Fruit fly (Drosophila melanogaster) whole organism, prepupa: ENCODE measurements around the gene CG3223.

Source experiments
- Blimp-1 ChIP-seq: fragments of 200-800 bp; sonication (Bioruptor generic); optimal IDR thresholded peaks from 3 replicates; lab custom pipeline; 2017; ENCODE audit warnings: missing biosample characterization, missing genetic modification characterization, mild to moderate bottlenecking, moderate library complexity, missing genetic modification reagents
- CG10631 ChIP-seq: fragments of 200-800 bp; sonication (Bioruptor generic); optimal IDR thresholded peaks from 2 replicates; lab custom pipeline; 2016; ENCODE audit warnings: missing biosample characterization, missing genetic modification characterization
- CG10669 ChIP-seq: fragments of 200-800 bp; sonication (Bioruptor generic); optimal IDR thresholded peaks from 3 replicates; lab custom pipeline; 2018; ENCODE audit warnings: missing biosample characterization, mild to moderate bottlenecking, missing genetic modification characterization, moderate library complexity
- CG11294 ChIP-seq: fragments of 200-800 bp; sonication (Bioruptor generic); IDR thresholded peaks from 2 replicates; pipeline ENCODE4 v1.3.6; 2022; ENCODE audit warnings: missing biosample characterization, missing genetic modification characterization
- CG11902 ChIP-seq: fragments of 200-800 bp; sonication (Bioruptor generic); optimal IDR thresholded peaks from 3 replicates; lab custom pipeline; 2016; ENCODE audit warnings: missing biosample characterization, missing genetic modification characterization
- CG15336 ChIP-seq: fragments of 200-800 bp; sonication (Bioruptor generic); IDR thresholded peaks from 2 replicates; pipeline ENCODE4 v1.3.6; 2022; ENCODE audit warnings: missing biosample characterization, missing genetic modification characterization
- CG1621 ChIP-seq: fragments of 200-800 bp; sonication (Bioruptor generic); optimal IDR thresholded peaks from 3 replicates; lab custom pipeline; 2018; ENCODE audit warnings: missing biosample characterization, mild to moderate bottlenecking, missing genetic modification characterization
- CG16779 ChIP-seq: fragments of 200-800 bp; sonication (Bioruptor generic); optimal IDR thresholded peaks from 3 replicates; lab custom pipeline; 2017; ENCODE audit warnings: missing biosample characterization, mild to moderate bottlenecking, missing genetic modification characterization
- CG3032 ChIP-seq: fragments of 200-800 bp; optimal IDR thresholded peaks from 2 replicates; lab custom pipeline; 2019; ENCODE audit warnings: missing biosample characterization, mild to moderate bottlenecking, missing genetic modification characterization, moderate library complexity
- CG32006 ChIP-seq: fragments of 200-800 bp; sonication (Bioruptor generic); optimal IDR thresholded peaks from 3 replicates; lab custom pipeline; 2017; ENCODE audit warnings: missing biosample characterization, mild to moderate bottlenecking, missing genetic modification characterization
- CG34406 ChIP-seq: fragments of 200-800 bp; sonication (Bioruptor generic); optimal IDR thresholded peaks from 3 replicates; lab custom pipeline; 2016; ENCODE audit warnings: missing biosample characterization, missing genetic modification characterization
- CG3919 ChIP-seq: fragments of 200-800 bp; sonication (Bioruptor generic); optimal IDR thresholded peaks from 3 replicates; lab custom pipeline; 2016; ENCODE audit warnings: missing biosample characterization, missing genetic modification characterization
- CG4318 ChIP-seq: fragments of 200-800 bp; sonication (Bioruptor generic); optimal IDR thresholded peaks from 3 replicates; lab custom pipeline; 2017; ENCODE audit warnings: missing biosample characterization, mild to moderate bottlenecking, missing genetic modification characterization
- CG6163 ChIP-seq: fragments of 200-800 bp; sonication (Bioruptor generic); IDR thresholded peaks from 3 replicates; pipeline ENCODE4 v1.3.6; 2022; ENCODE audit warnings: missing biosample characterization, missing genetic modification characterization
- CG6276 ChIP-seq: fragments of 200-800 bp; sonication (Bioruptor generic); optimal IDR thresholded peaks from 2 replicates; lab custom pipeline; 2017; ENCODE audit warnings: missing biosample characterization, mild to moderate bottlenecking, missing genetic modification characterization
- CG6808 ChIP-seq: fragments of 200-800 bp; sonication (Bioruptor generic); optimal IDR thresholded peaks from 3 replicates; lab custom pipeline; 2017; ENCODE audit warnings: missing biosample characterization, missing genetic modification characterization, mild to moderate bottlenecking, moderate library complexity, missing genetic modification reagents
- CG6854 ChIP-seq: fragments of 200-800 bp; sonication (Bioruptor generic); optimal IDR thresholded peaks from 2 replicates; lab custom pipeline; 2017; ENCODE audit warnings: missing biosample characterization, mild to moderate bottlenecking, missing genetic modification characterization
- CG8119 ChIP-seq: fragments of 200-800 bp; sonication (Bioruptor generic); IDR thresholded peaks from 3 replicates; pipeline ENCODE4 v1.3.6; 2022; ENCODE audit warnings: missing biosample characterization, missing genetic modification characterization
- CG8319 ChIP-seq: fragments of 200-800 bp; sonication (Bioruptor generic); optimal IDR thresholded peaks from 3 replicates; lab custom pipeline; 2016; ENCODE audit warnings: missing biosample characterization, missing genetic modification characterization
- CG8632 ChIP-seq: fragments of 200-800 bp; sonication (Bioruptor generic); optimal IDR thresholded peaks from 3 replicates; lab custom pipeline; 2016; ENCODE audit warnings: missing biosample characterization, missing genetic modification characterization
- CG9139 ChIP-seq: fragments of 200-800 bp; sonication (Bioruptor generic); optimal IDR thresholded peaks from 3 replicates; lab custom pipeline; 2017; ENCODE audit warnings: missing biosample characterization, mild to moderate bottlenecking, missing genetic modification characterization
- Eip78C ChIP-seq: fragments of 200-800 bp; sonication (Bioruptor generic); peaks from one replicate; lab custom pipeline; 2016; ENCODE audit warnings: missing biosample characterization, missing genetic modification characterization
- Ets21C ChIP-seq: fragments of 200-800 bp; sonication (Bioruptor generic); optimal IDR thresholded peaks from 3 replicates; lab custom pipeline; 2016; ENCODE audit warnings: missing biosample characterization, missing genetic modification characterization
- Hr39 ChIP-seq: fragments of 200-800 bp; sonication (Bioruptor generic); optimal IDR thresholded peaks from 2 replicates; lab custom pipeline; 2016; ENCODE audit warnings: missing biosample characterization, missing genetic modification characterization
- Hr4 ChIP-seq: fragments of 200-800 bp; sonication (Bioruptor generic); optimal IDR thresholded peaks from 3 replicates; lab custom pipeline; 2016; ENCODE audit warnings: missing biosample characterization, missing genetic modification characterization
- Lpt ChIP-seq: fragments of 200-800 bp; sonication (Bioruptor generic); optimal IDR thresholded peaks from 3 replicates; lab custom pipeline; 2016; ENCODE audit warnings: missing biosample characterization, missing genetic modification characterization
- OdsH ChIP-seq: fragments of 200-800 bp; sonication (Bioruptor generic); optimal IDR thresholded peaks from 3 replicates; lab custom pipeline; 2016; ENCODE audit warnings: missing biosample characterization, missing genetic modification characterization
- Smox ChIP-seq: fragments of 200-800 bp; sonication (Bioruptor generic); optimal IDR thresholded peaks from 3 replicates; lab custom pipeline; 2016; ENCODE audit warnings: missing biosample characterization, missing genetic modification characterization
- Sox14 ChIP-seq: fragments of 200-800 bp; sonication (Bioruptor generic); optimal IDR thresholded peaks from 3 replicates; lab custom pipeline; 2016; ENCODE audit warnings: missing biosample characterization, missing genetic modification characterization
- achi ChIP-seq: fragments of 200-800 bp; sonication (Bioruptor generic); optimal IDR thresholded peaks from 3 replicates; lab custom pipeline; 2016; ENCODE audit warnings: missing biosample characterization, missing genetic modification characterization
- acj6 ChIP-seq: fragments of 200-800 bp; sonication (Bioruptor generic); optimal IDR thresholded peaks from 3 replicates; lab custom pipeline; 2016; ENCODE audit warnings: missing biosample characterization, missing genetic modification characterization
- cyc ChIP-seq: fragments of 200-800 bp; sonication (Bioruptor generic); optimal IDR thresholded peaks from 3 replicates; lab custom pipeline; 2016; ENCODE audit warnings: missing biosample characterization, missing genetic modification characterization
- dsx ChIP-seq: fragments of 200-800 bp; optimal IDR thresholded peaks from 3 replicates; lab custom pipeline; 2019; ENCODE audit warnings: missing biosample characterization, mild to moderate bottlenecking, missing genetic modification characterization, moderate library complexity; ENCODE audit not compliant: poor library complexity, severe bottlenecking
- eg ChIP-seq: fragments of 200-800 bp; sonication (Bioruptor generic); IDR thresholded peaks from 3 replicates; pipeline ENCODE4 v1.3.6; 2022; ENCODE audit warnings: missing biosample characterization, missing genetic modification characterization
- esn ChIP-seq: fragments of 200-800 bp; sonication (Bioruptor generic); optimal IDR thresholded peaks from 2 replicates; lab custom pipeline; 2016; ENCODE audit warnings: missing biosample characterization, mild to moderate bottlenecking, missing genetic modification characterization, moderate library complexity
- fd59A ChIP-seq: fragments of 200-800 bp; sonication (Bioruptor generic); optimal IDR thresholded peaks from 2 replicates; lab custom pipeline; 2017; ENCODE audit warnings: missing biosample characterization, mild to moderate bottlenecking, missing genetic modification characterization, missing genetic modification reagents
- fd85E ChIP-seq: fragments of 200-800 bp; sonication (Bioruptor generic); optimal IDR thresholded peaks from 3 replicates; lab custom pipeline; 2016; ENCODE audit warnings: missing biosample characterization, missing genetic modification characterization
- lz ChIP-seq: fragments of 200-800 bp; sonication (Bioruptor generic); optimal IDR thresholded peaks from 3 replicates; lab custom pipeline; 2016; ENCODE audit warnings: missing biosample characterization, missing genetic modification characterization
- net ChIP-seq: fragments of 200-800 bp; sonication (Bioruptor generic); optimal IDR thresholded peaks from 3 replicates; lab custom pipeline; 2016; ENCODE audit warnings: missing biosample characterization, missing genetic modification characterization
- spab ChIP-seq: fragments of 200-800 bp; sonication (Bioruptor generic); optimal IDR thresholded peaks from 2 replicates; lab custom pipeline; 2017; ENCODE audit warnings: missing biosample characterization, mild to moderate bottlenecking, missing genetic modification characterization, missing genetic modification reagents
- ss ChIP-seq, 2 experiments: fragments of 200-800 bp; sonication (Bioruptor generic); optimal IDR thresholded peaks; 2 replicates in 1 of 2; 3 replicates in 1 of 2; lab custom pipeline; 2017 to 2018; ENCODE audit warnings: mild to moderate bottlenecking in 2 of 2, missing biosample characterization in 2 of 2, missing genetic modification characterization in 2 of 2, moderate library complexity in 1 of 2
- svp ChIP-seq: fragments of 200-800 bp; sonication (Bioruptor generic); peaks from one replicate; lab custom pipeline; 2016; ENCODE audit warnings: missing biosample characterization, missing genetic modification characterization
- topi ChIP-seq: fragments of 200-800 bp; sonication (Bioruptor generic); optimal IDR thresholded peaks from 3 replicates; lab custom pipeline; 2016; ENCODE audit warnings: missing biosample characterization, missing genetic modification characterization

The CG3223 gene

dm6 chr3R:8037896-8038295, 28.7 kb downstream of the CG3223 start (continued):
- TF ChIP-seq CG8632 = peak; percentile 50
- peak; percentile 83 for TF ChIP-seq CG3919 (GFP tag; lab: Kevin White, UChicago)
- no peak for TF ChIP-seq CG9139 (GFP tag; lab: Kevin White, UChicago)
- peak; percentile 86 for TF ChIP-seq Hr4
- peak; percentile 71 for TF ChIP-seq CG4318
- peak; percentile 39 for TF ChIP-seq Lpt (GFP tag; lab: Kevin White, UChicago)
- no peak for TF ChIP-seq fd85E (GFP tag; lab: Kevin White, UChicago)
- peak; percentile 47 for TF ChIP-seq net (GFP tag; lab: Kevin White, UChicago)
- TF ChIP-seq, all 60 proteins: peak for 48

dm6 chr3R:8038927-8039326, 29.7 kb downstream of the CG3223 start:
- no peak for TF ChIP-seq acj6 (GFP tag; lab: Kevin White, UChicago)
- TF ChIP-seq CG15336 (GFP tag; lab: Robert Waterston, UW) = peak; percentile 56
- peak; percentile 26 for TF ChIP-seq dsx (GFP tag; lab: Kevin White, UChicago)
- TF ChIP-seq CG11902 (GFP tag; lab: Kevin White, UChicago) = no peak
- no peak for TF ChIP-seq CG9139 (GFP tag; lab: Kevin White, UChicago)
- TF ChIP-seq CG4318 = peak; percentile 23
- TF ChIP-seq CG10669 (GFP tag; lab: Kevin White, UChicago) = no peak
- TF ChIP-seq ss (GFP tag; optimal IDR thresholded peaks at IDR 0.05; lab: Kevin White, UChicago) = no peak
- no peak for TF ChIP-seq CG10631 (GFP tag; lab: Kevin White, UChicago)
- TF ChIP-seq CG6163 (GFP tag; lab: Robert Waterston, UW) = 0 out of 3 replicates have a peak, but pooled peaks have one; percentile 23
- TF ChIP-seq Hr4 = peak; percentile 38
- no peak for TF ChIP-seq fd59A
- TF ChIP-seq fd85E (GFP tag; lab: Kevin White, UChicago) = no peak
- TF ChIP-seq net (GFP tag; lab: Kevin White, UChicago) = no peak
- TF ChIP-seq achi (GFP tag; lab: Kevin White, UChicago) = no peak
- no peak for TF ChIP-seq CG11294 (GFP tag; lab: Robert Waterston, UW)
- TF ChIP-seq CG34406 = no peak
- no peak for TF ChIP-seq CG8632
- TF ChIP-seq CG8119 (GFP tag; lab: Robert Waterston, UW) = peak; percentile 71
- no peak for TF ChIP-seq esn
- TF ChIP-seq svp (GFP tag; lab: Kevin White, UChicago) = peak; percentile 57
- no peak for TF ChIP-seq spab (GFP tag; lab: Kevin White, UChicago)
- no peak for TF ChIP-seq CG6276 (GFP tag; lab: Kevin White, UChicago)
- TF ChIP-seq Ets21C (GFP tag; lab: Kevin White, UChicago) = no peak
- peak; percentile 45 for TF ChIP-seq CG32006
- peak; percentile 43; the same call in 1 of the 3 replicates for TF ChIP-seq eg
- no peak for TF ChIP-seq Blimp-1 (GFP tag; lab: Kevin White, UChicago)
- TF ChIP-seq CG8319 (GFP tag; lab: Kevin White, UChicago) = no peak
- no peak for TF ChIP-seq CG6854 (GFP tag; lab: Kevin White, UChicago)
- TF ChIP-seq CG3919 (GFP tag; lab: Kevin White, UChicago) = no peak
- no peak for TF ChIP-seq Smox (GFP tag; lab: Kevin White, UChicago)
- no peak for TF ChIP-seq OdsH (GFP tag; lab: Kevin White, UChicago)
- no peak for TF ChIP-seq CG16779
- peak; percentile 70 for TF ChIP-seq Eip78C (GFP tag; lab: Kevin White, UChicago)
- no peak for TF ChIP-seq CG1621 (tag; lab: Kevin White, UChicago)
- no peak for TF ChIP-seq Hr39 (GFP tag; lab: Kevin White, UChicago)
- no peak for TF ChIP-seq lz (GFP tag; lab: Kevin White, UChicago)
- no peak for TF ChIP-seq Sox14 (GFP tag; lab: Kevin White, UChicago)
- no peak for TF ChIP-seq CG6808 (GFP tag; lab: Kevin White, UChicago)
- TF ChIP-seq CG3032 (tag; lab: Kevin White, UChicago) = no peak
- TF ChIP-seq topi (GFP tag; lab: Kevin White, UChicago) = no peak
- no peak for TF ChIP-seq cyc
